Fruit fly (Drosophila melanogaster) whole organism, wandering third instar larva: Measurements from ENCODE around the gene CG11247.

ENCODE experiments used
- Abd-B ChIP-seq: fragments of >200 bp; optimal IDR thresholded peaks from 2 replicates; lab custom pipeline; 2017; ENCODE audit warnings: missing biosample characterization, missing genetic modification characterization
- CG32264 ChIP-seq: fragments of 200-800 bp; sonication (Bioruptor generic); optimal IDR thresholded peaks from 2 replicates; lab custom pipeline; 2016; ENCODE audit warnings: missing biosample characterization, missing genetic modification characterization
- CG9705 ChIP-seq: fragments of 200-800 bp; sonication (Bioruptor generic); optimal IDR thresholded peaks from 2 replicates; lab custom pipeline; 2018; ENCODE audit warnings: missing biosample characterization, mild to moderate bottlenecking, missing genetic modification characterization
- CrebA ChIP-seq: fragments of 200-800 bp; sonication (Bioruptor generic); optimal IDR thresholded peaks from 2 replicates; lab custom pipeline; 2016; ENCODE audit warnings: missing biosample characterization, mild to moderate bottlenecking, missing genetic modification characterization, borderline replicate concordance
- Dfd ChIP-seq: fragments of >200 bp; optimal IDR thresholded peaks from 2 replicates; lab custom pipeline; 2017; ENCODE audit warnings: missing biosample characterization, missing genetic modification characterization
- Dif ChIP-seq: fragments of 200-275, 200-300 bp; sonication (Bioruptor generic); optimal IDR thresholded peaks from 2 replicates; lab custom pipeline; 2018; ENCODE audit warnings: missing biosample characterization, missing genetic modification characterization; ENCODE audit not compliant: partially characterized antibody
- GATAd ChIP-seq: sonication (Bioruptor generic); optimal IDR thresholded peaks from 2 replicates; lab custom pipeline; 2016; ENCODE audit warnings: missing biosample characterization, missing genetic modification characterization
- HLH106 ChIP-seq: fragments of 200-800 bp; optimal IDR thresholded peaks from 3 replicates; lab custom pipeline; 2019; ENCODE audit warnings: missing biosample characterization, mild to moderate bottlenecking, missing genetic modification characterization, moderate library complexity
- Hr78 ChIP-seq: fragments of >200 bp; optimal IDR thresholded peaks from 2 replicates; lab custom pipeline; 2017; ENCODE audit warnings: missing biosample characterization, missing genetic modification characterization
- Hr83 ChIP-seq: fragments of 200-300 bp; sonication (Bioruptor generic); optimal IDR thresholded peaks from 2 replicates; lab custom pipeline; 2016; ENCODE audit warnings: missing biosample characterization, mild to moderate bottlenecking, missing genetic modification characterization, moderate library complexity; ENCODE audit not compliant: poor library complexity, severe bottlenecking
- Jra ChIP-seq: sonication (Bioruptor generic); optimal IDR thresholded peaks from 2 replicates; lab custom pipeline; 2016; ENCODE audit warnings: missing biosample characterization, missing genetic modification characterization
- Mio ChIP-seq: sonication (Bioruptor generic); optimal IDR thresholded peaks from 2 replicates; lab custom pipeline; 2016; ENCODE audit warnings: missing biosample characterization, missing genetic modification characterization
- Myc ChIP-seq: fragments of >200 bp; optimal IDR thresholded peaks from 2 replicates; lab custom pipeline; 2017
- N ChIP-seq: fragments of >200 bp; optimal IDR thresholded peaks from 2 replicates; lab custom pipeline; 2018; ENCODE audit warnings: missing biosample characterization, missing external identifiers, missing genetic modification characterization
- OdsH ChIP-seq: fragments of 200-800 bp; sonication (Bioruptor generic); optimal IDR thresholded peaks from 2 replicates; lab custom pipeline; 2016; ENCODE audit warnings: missing biosample characterization, mild to moderate bottlenecking, missing genetic modification characterization
- Vsx2 ChIP-seq: fragments of 200-300, 225-300 bp; sonication (Bioruptor generic); optimal IDR thresholded peaks from 2 replicates; lab custom pipeline; 2018; ENCODE audit warnings: missing biosample characterization, missing genetic modification characterization; ENCODE audit not compliant: partially characterized antibody
- br ChIP-seq: fragments of 200-800 bp; sonication (Bioruptor generic); optimal IDR thresholded peaks from 2 replicates; lab custom pipeline; 2016; ENCODE audit warnings: missing biosample characterization, missing genetic modification characterization
- dl ChIP-seq, 2 experiments: fragments of 175-275, 200-275 bp in 1 of 2; fragments of 200-275 bp in 1 of 2; sonication (Bioruptor generic); optimal IDR thresholded peaks; lab custom pipeline; 2018; ENCODE audit warnings: mild to moderate bottlenecking in 2 of 2, missing biosample characterization in 2 of 2, missing genetic modification characterization in 2 of 2, moderate library complexity in 2 of 2; ENCODE audit not compliant: partially characterized antibody in 2 of 2, insufficient read depth in 1 of 2
- dmrt93B ChIP-seq: fragments of 200-800 bp; sonication (Bioruptor generic); optimal IDR thresholded peaks from 2 replicates; lab custom pipeline; 2018; ENCODE audit warnings: missing biosample characterization, mild to moderate bottlenecking, missing genetic modification characterization
- dsf ChIP-seq: sonication (Bioruptor generic); optimal IDR thresholded peaks from 2 replicates; lab custom pipeline; 2016; ENCODE audit warnings: missing biosample characterization, missing genetic modification characterization, borderline replicate concordance
- foxo ChIP-seq, 2 experiments: fragments of 200-800 bp; sonication (Bioruptor generic); optimal IDR thresholded peaks; 2 replicates in 1 of 2; 3 replicates in 1 of 2; lab custom pipeline; 2016 to 2017; ENCODE audit warnings: missing biosample characterization in 2 of 2, missing genetic modification characterization in 2 of 2
- fru ChIP-seq: fragments of 200-800 bp; sonication (Bioruptor generic); optimal IDR thresholded peaks from 3 replicates; lab custom pipeline; 2016; ENCODE audit warnings: missing biosample characterization, mild to moderate bottlenecking, missing genetic modification characterization
- h ChIP-seq: fragments of 200-800 bp; sonication (Bioruptor generic); optimal IDR thresholded peaks from 3 replicates; lab custom pipeline; 2016; ENCODE audit warnings: missing biosample characterization, mild to moderate bottlenecking, missing genetic modification characterization
- jim ChIP-seq: fragments of 175-275, 200-325 bp; sonication (Bioruptor generic); optimal IDR thresholded peaks from 2 replicates; lab custom pipeline; 2016; ENCODE audit warnings: missing biosample characterization, mild to moderate bottlenecking, missing genetic modification characterization
- pan ChIP-seq: fragments of >200 bp; optimal IDR thresholded peaks from 2 replicates; lab custom pipeline; 2017
- psq ChIP-seq: fragments of 200-800 bp; sonication (Bioruptor generic); optimal IDR thresholded peaks from 3 replicates; lab custom pipeline; 2017; ENCODE audit warnings: missing biosample characterization, mild to moderate bottlenecking, missing genetic modification characterization, moderate library complexity
- rgr ChIP-seq: fragments of 200-800 bp; sonication (Bioruptor generic); optimal IDR thresholded peaks from 3 replicates; lab custom pipeline; 2016; ENCODE audit warnings: missing biosample characterization, mild to moderate bottlenecking, missing genetic modification characterization
- sage ChIP-seq: fragments of 200-800 bp; sonication (Bioruptor generic); optimal IDR thresholded peaks from 2 replicates; lab custom pipeline; 2016; ENCODE audit warnings: missing biosample characterization, mild to moderate bottlenecking, missing genetic modification characterization
- sv ChIP-seq: fragments of 200-800 bp; sonication (Bioruptor generic); optimal IDR thresholded peaks from 3 replicates; lab custom pipeline; 2016; ENCODE audit warnings: missing biosample characterization, missing genetic modification characterization
- tai ChIP-seq: sonication (Bioruptor generic); optimal IDR thresholded peaks from 2 replicates; lab custom pipeline; 2016; ENCODE audit warnings: missing biosample characterization, missing genetic modification characterization
- woc ChIP-seq: sonication (Bioruptor generic); optimal IDR thresholded peaks from 2 replicates; lab custom pipeline; 2016; ENCODE audit warnings: missing biosample characterization, mild to moderate bottlenecking, missing genetic modification characterization

Gene CG11247

DNA sequence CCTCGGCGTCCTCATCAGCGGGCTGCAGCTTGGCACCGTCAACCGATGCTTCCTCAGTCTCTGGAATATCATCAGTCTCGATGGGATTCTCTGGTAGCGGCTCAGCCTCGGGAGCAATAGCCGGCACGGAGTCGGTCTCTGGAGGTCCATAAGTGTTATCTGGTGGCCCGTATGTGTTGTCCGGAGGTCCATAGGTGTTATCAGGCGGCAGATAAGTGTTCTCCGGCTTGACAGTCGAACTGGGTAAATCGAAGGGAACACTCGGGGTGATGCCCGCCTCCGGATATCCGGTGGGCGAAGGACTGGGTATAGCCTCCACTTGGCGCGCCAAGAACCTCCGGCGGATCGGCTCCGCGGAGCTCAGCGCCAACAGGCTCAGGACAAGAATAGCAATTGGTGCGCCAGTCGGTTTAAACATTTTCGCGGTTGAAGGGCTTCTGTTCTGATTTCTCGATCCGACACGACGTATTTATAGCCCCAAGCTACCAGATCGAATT lies 2.5 kb upstream of the CG11247 start, which contains the start of gene CG14569:
Gene CG14569, minus strand, starts transcription at position 447 of the 497 bp plus-strand sequence.
- no peak for TF ChIP-seq dl (GFP tag; optimal IDR thresholded peaks at IDR 0.05; lab: Kevin White, UChicago; ENCODE audit: insufficient read depth in 1 of 2, partially characterized antibody in 2 of 2)

- TF ChIP-seq HLH106: no peak
- TF ChIP-seq pan (lab: Kevin White, UChicago): no peak
- no peak for TF ChIP-seq dl (GFP tag; optimal IDR thresholded peaks at IDR 0.05; lab: Kevin White, UChicago; ENCODE audit: insufficient read depth in 1 of 2, partially characterized antibody in 2 of 2)
- TF ChIP-seq foxo (GFP tag; optimal IDR thresholded peaks at IDR 0.05; lab: Kevin White, UChicago): no peak
- no peak for TF ChIP-seq GATAd
- no peak for TF ChIP-seq psq (GFP tag; lab: Kevin White, UChicago)
- TF ChIP-seq sv (GFP tag; lab: Kevin White, UChicago): no peak
- no peak for TF ChIP-seq dmrt93B (GFP tag; lab: Kevin White, UChicago)
- no peak for TF ChIP-seq Hr83 (GFP tag; lab: Kevin White, UChicago)
- no peak for TF ChIP-seq CG9705
- no peak for TF ChIP-seq N
- no peak for TF ChIP-seq Vsx2 (GFP tag; lab: Kevin White, UChicago)
- TF ChIP-seq br (GFP tag; lab: Kevin White, UChicago): no peak
- no peak for TF ChIP-seq Abd-B (GFP tag; lab: Kevin White, UChicago)
- TF ChIP-seq Mio (GFP tag; lab: Kevin White, UChicago): no peak
- no peak for TF ChIP-seq tai (GFP tag; lab: Kevin White, UChicago)
- TF ChIP-seq Myc (lab: Kevin White, UChicago): no peak
- TF ChIP-seq jim (GFP tag; lab: Kevin White, UChicago): no peak
These were observed 1.7 kb upstream of the CG11247 start, which contains the start of gene CG14570 for dm6 chr3L:21730354-21730753. CG14570 (minus strand) TSS chr3L:21730454.

dm6 chr3L:21727728-21728124 lies 880 bp downstream of the CG11247 start:
- no peak for TF ChIP-seq dsf (GFP tag; lab: Kevin White, UChicago)
- no peak for TF ChIP-seq GATAd
- no peak for TF ChIP-seq jim (GFP tag; lab: Kevin White, UChicago)
- TF ChIP-seq CG32264 (GFP tag; lab: Kevin White, UChicago): no peak
- TF ChIP-seq Jra (GFP tag; lab: Kevin White, UChicago): no peak
- TF ChIP-seq CrebA (GFP tag; lab: Kevin White, UChicago): no peak
- no peak for TF ChIP-seq Abd-B (GFP tag; lab: Kevin White, UChicago)
- TF ChIP-seq br (GFP tag; lab: Kevin White, UChicago): no peak
- no peak for TF ChIP-seq dmrt93B (GFP tag; lab: Kevin White, UChicago)
- TF ChIP-seq OdsH (GFP tag; lab: Kevin White, UChicago): no peak
- no peak for TF ChIP-seq fru (GFP tag; lab: Kevin White, UChicago)
- no peak for TF ChIP-seq Hr78 (GFP tag; lab: Kevin White, UChicago)
- no peak for TF ChIP-seq Dfd (GFP tag; lab: Kevin White, UChicago)
- no peak for TF ChIP-seq h (GFP tag; lab: Kevin White, UChicago)
- TF ChIP-seq pan (lab: Kevin White, UChicago): no peak
- TF ChIP-seq Dif (GFP tag; lab: Kevin White, UChicago): no peak
- no peak for TF ChIP-seq sage

DNA sequence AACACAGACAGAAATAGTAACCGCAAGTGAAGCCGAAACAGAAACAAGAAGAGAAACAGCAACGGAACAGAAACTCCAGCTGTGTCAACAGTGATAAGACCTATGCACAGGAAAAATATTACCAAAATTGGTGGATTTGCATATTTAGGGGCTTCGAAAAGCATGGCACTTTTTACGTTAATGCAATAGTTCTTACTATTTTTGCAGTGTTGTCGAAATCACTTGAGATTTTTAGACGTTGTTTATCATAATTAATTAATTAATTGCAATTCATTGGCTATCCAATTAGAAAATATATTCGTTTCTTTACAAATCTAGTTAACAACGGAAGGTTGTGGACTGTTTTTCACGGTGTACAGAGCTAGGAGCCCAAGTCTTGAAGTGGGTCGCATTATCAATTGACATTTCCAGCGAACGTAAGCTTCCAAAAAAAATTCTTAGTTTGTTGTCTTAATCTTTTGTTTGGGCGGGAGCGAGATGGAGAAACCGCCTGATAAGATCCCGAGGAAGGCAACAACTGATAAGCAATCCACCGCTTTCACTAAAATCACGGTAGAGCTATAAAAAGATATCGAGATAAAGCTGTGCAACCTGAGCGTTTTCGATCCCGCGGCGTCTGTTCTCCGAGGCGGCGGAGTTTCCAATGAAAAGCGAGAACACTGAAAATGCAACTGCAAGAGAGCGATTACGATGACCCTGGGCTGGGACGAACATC lies 1.4 kb downstream of the CG11247 start:
- TF ChIP-seq CG32264 (GFP tag; lab: Kevin White, UChicago) (no peak), GATAd (no peak), rgr (GFP tag; lab: Kevin White, UChicago) (no peak), woc (GFP tag; lab: Kevin White, UChicago) (no peak), sv (GFP tag; lab: Kevin White, UChicago) (no peak)
